Fruit fly (Drosophila melanogaster) whole organism, embryonic: Measurements from ENCODE around the gene stumps.
A peak's percentile ranks its signal among the peaks of the same experiment; 100 is the strongest.

Experiments used
- Asciz ChIP-seq: fragments of 200-800 bp; sonication (Bioruptor generic); optimal IDR thresholded peaks from 2 replicates; lab custom pipeline; 2017; ENCODE audit warnings: missing biosample characterization, mild to moderate bottlenecking, missing genetic modification characterization, missing genetic modification reagents
- B-H2 ChIP-seq: fragments of 200-800 bp; sonication (Bioruptor generic); optimal IDR thresholded peaks from 2 replicates; lab custom pipeline; 2018; ENCODE audit warnings: missing biosample characterization, mild to moderate bottlenecking, missing genetic modification characterization
- CG11093 ChIP-seq: fragments of 200-800 bp; sonication (Bioruptor generic); IDR thresholded peaks from 3 replicates; pipeline ENCODE4 v1.3.6; 2022; ENCODE audit warnings: missing biosample characterization, missing genetic modification characterization
- CG12769 ChIP-seq: fragments of 200-800 bp; sonication (Bioruptor generic); optimal IDR thresholded peaks from 2 replicates; lab custom pipeline; 2019; ENCODE audit warnings: missing biosample characterization, mild to moderate bottlenecking, missing genetic modification characterization, moderate library complexity
- CG14667 ChIP-seq: fragments of 200-800 bp; sonication (Bioruptor generic); IDR thresholded peaks from 2 replicates; pipeline ENCODE4 v1.3.6; 2022; ENCODE audit warnings: missing biosample characterization, missing genetic modification characterization
- CG14710 ChIP-seq: fragments of 200-800 bp; sonication (Bioruptor generic); optimal IDR thresholded peaks from 3 replicates; lab custom pipeline; 2019; ENCODE audit warnings: missing biosample characterization, mild to moderate bottlenecking, missing genetic modification characterization, moderate library complexity
- CG16779 ChIP-seq: fragments of 200-800 bp; sonication (Bioruptor generic); IDR thresholded peaks from 2 replicates; pipeline ENCODE4 v1.3.6; 2022; ENCODE audit warnings: missing biosample characterization, missing genetic modification characterization
- CG17361 ChIP-seq: fragments of 200-800 bp; sonication (Bioruptor generic); IDR thresholded peaks from 3 replicates; pipeline ENCODE4 v1.3.6; 2022; ENCODE audit warnings: missing biosample characterization, missing genetic modification characterization
- CG17829 ChIP-seq: fragments of 200-800 bp; optimal IDR thresholded peaks from 2 replicates; lab custom pipeline; 2019; ENCODE audit warnings: missing biosample characterization, mild to moderate bottlenecking, missing genetic modification characterization, moderate library complexity
- CG2120 ChIP-seq: fragments of 200-800 bp; sonication (Bioruptor generic); optimal IDR thresholded peaks from 3 replicates; lab custom pipeline; 2016; ENCODE audit warnings: missing biosample characterization, missing genetic modification characterization
- CG2875 ChIP-seq: fragments of 200-800 bp; sonication (Bioruptor generic); optimal IDR thresholded peaks from 2 replicates; lab custom pipeline; 2017; ENCODE audit warnings: missing biosample characterization, mild to moderate bottlenecking, missing genetic modification characterization, missing genetic modification reagents
- CG32767 ChIP-seq: fragments of 200-800 bp; sonication (Bioruptor generic); IDR thresholded peaks from 2 replicates; pipeline ENCODE4 v1.3.6; 2022; ENCODE audit warnings: missing biosample characterization, missing genetic modification characterization
- CG6765 ChIP-seq: fragments of 200-800 bp; sonication (Bioruptor generic); optimal IDR thresholded peaks from 3 replicates; lab custom pipeline; 2017; ENCODE audit warnings: missing biosample characterization, mild to moderate bottlenecking, missing genetic modification characterization
- CG7839 ChIP-seq: fragments of 200-800 bp; sonication (Bioruptor generic); optimal IDR thresholded peaks from 3 replicates; lab custom pipeline; 2018; ENCODE audit warnings: missing biosample characterization, mild to moderate bottlenecking, missing genetic modification characterization, moderate library complexity
- CrebB ChIP-seq: fragments of 200-800 bp; sonication (Bioruptor generic); optimal IDR thresholded peaks from 3 replicates; lab custom pipeline; 2018; ENCODE audit warnings: missing biosample characterization, mild to moderate bottlenecking, missing genetic modification characterization
- D ChIP-seq, 2 experiments: fragments of 200-800 bp in 1 of 2; fragments of >200 bp in 1 of 2; sonication (Bioruptor generic) in 1 of 2; optimal IDR thresholded peaks; 2 replicates in 1 of 2; 3 replicates in 1 of 2; lab custom pipeline; 2017; ENCODE audit warnings: mild to moderate bottlenecking in 1 of 2, missing biosample characterization in 1 of 2, missing genetic modification characterization in 1 of 2, missing genetic modification reagents in 1 of 2
- D19B ChIP-seq: fragments of 200-800 bp; sonication (Bioruptor generic); optimal IDR thresholded peaks from 2 replicates; lab custom pipeline; 2017; ENCODE audit warnings: missing biosample characterization, mild to moderate bottlenecking, missing genetic modification characterization
- Dll ChIP-seq: fragments of 200-800 bp; sonication (Bioruptor generic); IDR thresholded peaks from 4 replicates; pipeline ENCODE4 v1.3.6; 2022; ENCODE audit warnings: missing biosample characterization, missing genetic modification characterization; ENCODE audit not compliant: partially characterized antibody
- Eip74EF ChIP-seq, 2 experiments: fragments of 200-800 bp in 1 of 2; fragments of >200 bp in 1 of 2; sonication (Bioruptor generic) in 1 of 2; optimal IDR thresholded peaks; 2 replicates each; lab custom pipeline; 2017 to 2019; ENCODE audit warnings: missing biosample characterization in 2 of 2, missing genetic modification characterization in 2 of 2, mild to moderate bottlenecking in 1 of 2, moderate library complexity in 1 of 2
- Ets65A ChIP-seq: fragments of 200-800 bp; sonication (Bioruptor generic); peaks from one replicate; lab custom pipeline; 2016; ENCODE audit warnings: missing biosample characterization, missing genetic modification characterization
- HLH4C ChIP-seq: fragments of 200-800 bp; sonication (Bioruptor generic); IDR thresholded peaks from 3 replicates; pipeline ENCODE4 v1.3.6; 2022; ENCODE audit warnings: missing biosample characterization, missing genetic modification characterization; ENCODE audit not compliant: partially characterized antibody
- HLH54F ChIP-seq: fragments of 200-800 bp; sonication (Bioruptor generic); optimal IDR thresholded peaks from 3 replicates; lab custom pipeline; 2016; ENCODE audit warnings: missing biosample characterization, missing genetic modification characterization
- Hmr ChIP-seq: fragments of 200-800 bp; sonication (Bioruptor generic); optimal IDR thresholded peaks from 3 replicates; lab custom pipeline; 2017; ENCODE audit warnings: mild to moderate bottlenecking, missing biosample characterization, missing genetic modification reagents, missing genetic modification characterization
- Hr78 ChIP-seq, 2 experiments: fragments of 200-800 bp in 1 of 2; fragments of >200 bp in 1 of 2; sonication (Bioruptor generic) in 1 of 2; optimal IDR thresholded peaks; 2 replicates each; lab custom pipeline; 2017 to 2019; ENCODE audit warnings: missing biosample characterization in 2 of 2, missing genetic modification characterization in 2 of 2, mild to moderate bottlenecking in 1 of 2, moderate library complexity in 1 of 2
- MESR4 ChIP-seq: fragments of 200-800 bp; sonication (Bioruptor generic); optimal IDR thresholded peaks from 2 replicates; lab custom pipeline; 2018; ENCODE audit warnings: missing biosample characterization, mild to moderate bottlenecking, missing genetic modification characterization, moderate library complexity
- PHDP ChIP-seq: fragments of 200-800 bp; sonication (Bioruptor generic); optimal IDR thresholded peaks from 3 replicates; lab custom pipeline; 2018; ENCODE audit warnings: missing biosample characterization, mild to moderate bottlenecking, missing genetic modification characterization, moderate library complexity
- Rfx ChIP-seq: fragments of 200-800 bp; sonication (Bioruptor generic); IDR thresholded peaks from 2 replicates; pipeline ENCODE4 v1.3.6; 2022; ENCODE audit warnings: missing biosample characterization, missing genetic modification characterization
- Sox102F ChIP-seq: fragments of 200-800 bp; sonication (Bioruptor generic); optimal IDR thresholded peaks from 2 replicates; lab custom pipeline; 2018; ENCODE audit warnings: missing biosample characterization, mild to moderate bottlenecking, missing genetic modification characterization, moderate library complexity
- Xrp1 ChIP-seq: fragments of 200-800 bp; sonication (Bioruptor generic); IDR thresholded peaks from 2 replicates; pipeline ENCODE4 v1.3.6; 2022; ENCODE audit warnings: missing biosample characterization, missing genetic modification characterization
- abd-A ChIP-seq: fragments of 200-800 bp; sonication (Bioruptor generic); optimal IDR thresholded peaks from 3 replicates; lab custom pipeline; 2019; ENCODE audit warnings: missing biosample characterization, mild to moderate bottlenecking, missing genetic modification characterization, moderate library complexity
- aop ChIP-seq: fragments of 200-800 bp; sonication (Bioruptor generic); IDR thresholded peaks from 2 replicates; pipeline ENCODE4 v1.3.6; 2022; ENCODE audit warnings: missing biosample characterization, missing genetic modification characterization
- ato ChIP-seq: fragments of 200-800 bp; sonication (Bioruptor generic); IDR thresholded peaks from 2 replicates; pipeline ENCODE4 v1.3.6; 2022; ENCODE audit warnings: missing biosample characterization, missing genetic modification characterization; ENCODE audit not compliant: partially characterized antibody
- bsh ChIP-seq, 2 experiments: fragments of 200-800 bp; sonication (Bioruptor generic); optimal IDR thresholded peaks; 2 replicates each; lab custom pipeline; 2017 to 2018; ENCODE audit warnings: mild to moderate bottlenecking in 2 of 2, missing biosample characterization in 2 of 2, missing genetic modification characterization in 2 of 2, moderate library complexity in 1 of 2
- esg ChIP-seq: fragments of 200-800 bp; sonication (Bioruptor generic); conservative IDR thresholded peaks from 2 replicates; pipeline ENCODE4 v1.3.6; 2022; ENCODE audit warnings: missing biosample characterization, missing genetic modification characterization
- fd96Cb ChIP-seq: fragments of 200-800 bp; sonication (Bioruptor generic); optimal IDR thresholded peaks from 2 replicates; lab custom pipeline; 2018; ENCODE audit warnings: missing biosample characterization, mild to moderate bottlenecking, missing genetic modification characterization, moderate library complexity
- lab ChIP-seq: fragments of 200-800 bp; sonication (Bioruptor generic); optimal IDR thresholded peaks from 3 replicates; lab custom pipeline; 2017; ENCODE audit warnings: missing biosample characterization, missing genetic modification characterization, mild to moderate bottlenecking, moderate library complexity, missing genetic modification reagents
- lilli ChIP-seq: fragments of 200-800 bp; sonication (Bioruptor generic); optimal IDR thresholded peaks from 3 replicates; lab custom pipeline; 2016; ENCODE audit warnings: missing biosample characterization, missing genetic modification characterization
- onecut ChIP-seq: fragments of 200-800 bp; sonication (Bioruptor generic); IDR thresholded peaks from 2 replicates; pipeline ENCODE4 v1.3.6; 2022; ENCODE audit warnings: missing biosample characterization, missing genetic modification characterization
- pho ChIP-seq: fragments of 200-800 bp; sonication (Bioruptor generic); optimal IDR thresholded peaks from 2 replicates; lab custom pipeline; 2016; ENCODE audit warnings: missing biosample characterization, missing genetic modification characterization
- rib ChIP-seq: fragments of 200-800 bp; sonication (Bioruptor generic); IDR thresholded peaks from 2 replicates; pipeline ENCODE4 v1.3.6; 2022; ENCODE audit warnings: missing biosample characterization, missing genetic modification characterization
- sim ChIP-seq: fragments of 200-800 bp; sonication (Bioruptor generic); IDR thresholded peaks from 2 replicates; pipeline ENCODE4 v1.3.6; 2022; ENCODE audit warnings: missing biosample characterization, missing genetic modification characterization
- slbo ChIP-seq: fragments of 200-800 bp; sonication (Bioruptor generic); IDR thresholded peaks from 2 replicates; pipeline ENCODE4 v1.3.6; 2022; ENCODE audit warnings: missing biosample characterization, missing genetic modification characterization
- sob ChIP-seq: fragments of 200-800 bp; sonication (Bioruptor generic); IDR thresholded peaks from 2 replicates; pipeline ENCODE4 v1.3.6; 2022; ENCODE audit warnings: missing biosample characterization, missing genetic modification characterization
- ssp ChIP-seq: fragments of 200-800 bp; sonication (Bioruptor generic); IDR thresholded peaks from 2 replicates; pipeline ENCODE4 v1.3.6; 2022; ENCODE audit warnings: missing biosample characterization, missing genetic modification characterization
- unc-4 ChIP-seq: fragments of 200-800 bp; sonication (Bioruptor generic); IDR thresholded peaks from 2 replicates; pipeline ENCODE4 v1.3.6; 2022; ENCODE audit warnings: missing biosample characterization, missing genetic modification characterization; ENCODE audit not compliant: partially characterized antibody
- unpg ChIP-seq: fragments of 200-800 bp; sonication (Bioruptor generic); optimal IDR thresholded peaks from 3 replicates; lab custom pipeline; 2018; ENCODE audit warnings: missing biosample characterization, mild to moderate bottlenecking, missing genetic modification characterization, moderate library complexity
- zen ChIP-seq: fragments of 200-800 bp; sonication (Bioruptor generic); optimal IDR thresholded peaks from 3 replicates; lab custom pipeline; 2018; ENCODE audit warnings: missing biosample characterization, mild to moderate bottlenecking, missing genetic modification characterization, moderate library complexity

Gene stumps

dm6 chr3R:14569411-14570107, 7.5 kb upstream of the stumps start, which contains the start of gene Cys (continued):
- TF ChIP-seq CrebB (tag; lab: Kevin White, UChicago) (peak; percentile 36), unc-4 (GFP tag; lab: Robert Waterston, UW) (no peak), ssp (GFP tag; lab: Robert Waterston, UW) (no peak), lilli (GFP tag; lab: Kevin White, UChicago) (peak; percentile 35), CG16779 (GFP tag; lab: Robert Waterston, UW) (peak; percentile 36; the same call in 1 of the 2 replicates), CG17361 (GFP tag; lab: Robert Waterston, UW) (peak; percentile 38; the same call in 2 of the 3 replicates), CG14667 (GFP tag; lab: Robert Waterston, UW) (no peak), MESR4 (peak; percentile 26), sim (GFP tag; lab: Robert Waterston, UW) (0 out of 2 replicates have a peak, but pooled peaks have one; percentile 22), fd96Cb (no peak), slbo (peak; percentile 49), esg (GFP tag; lab: Robert Waterston, UW) (no peak), Hmr (GFP tag; lab: Kevin White, UChicago) (peak; percentile 30), ato (GFP tag; lab: Robert Waterston, UW) (no peak), HLH54F (GFP tag; lab: Kevin White, UChicago) (peak; percentile 35), abd-A (tag; lab: Kevin White, UChicago) (peak; percentile 31), unpg (peak; percentile 19), PHDP (tag; lab: Kevin White, UChicago) (peak; percentile 56), Hr78 (GFP tag; optimal IDR thresholded peaks at IDR 0.05; lab: Kevin White, UChicago) (peak in 1 of 2 experiments; percentile 74), Dll (GFP tag; lab: Robert Waterston, UW) (no peak), Eip74EF (GFP tag; optimal IDR thresholded peaks at IDR 0.05; lab: Kevin White, UChicago) (peak in 1 of 2 experiments; percentile 15), CG14710 (tag; lab: Kevin White, UChicago) (no peak), Xrp1 (GFP tag; lab: Robert Waterston, UW) (0 out of 2 replicates have a peak, but pooled peaks have one; percentile 27), zen (peak; percentile 54), lab (GFP tag; lab: Kevin White, UChicago) (peak; percentile 1), onecut (GFP tag; lab: Robert Waterston, UW) (peak; percentile 62), CG7839 (tag; lab: Kevin White, UChicago) (peak; percentile 39), Asciz (GFP tag; lab: Kevin White, UChicago) (peak; percentile 19), B-H2 (GFP tag; lab: Kevin White, UChicago) (peak; percentile 30), Rfx (GFP tag; lab: Robert Waterston, UW) (peak; percentile 39; the same call in 1 of the 2 replicates), CG12769 (tag; lab: Kevin White, UChicago) (peak; percentile 89), CG32767 (GFP tag; lab: Robert Waterston, UW) (0 out of 2 replicates have a peak, but pooled peaks have one; percentile 15), HLH4C (GFP tag; lab: Robert Waterston, UW) (0 out of 3 replicates have a peak, but pooled peaks have one; percentile 12), CG2875 (GFP tag; lab: Kevin White, UChicago) (peak; percentile 10), bsh (GFP tag; optimal IDR thresholded peaks at IDR 0.05; lab: Kevin White, UChicago) (peak in 1 of 2 experiments; percentile 52), Ets65A (GFP tag; lab: Kevin White, UChicago) (peak; percentile 18), rib (0 out of 2 replicates have a peak, but pooled peaks have one; percentile 31), CG6765 (peak; percentile 30), D19B (peak; percentile 27), D (optimal IDR thresholded peaks at IDR 0.05; lab: Kevin White, UChicago) (no peak), D (GFP tag; optimal IDR thresholded peaks at IDR 0.05; lab: Kevin White, UChicago) (no peak), sob (GFP tag; lab: Robert Waterston, UW) (peak; percentile 39; the same call in 1 of the 2 replicates), Sox102F (GFP tag; lab: Kevin White, UChicago) (peak; percentile 38), CG2120 (GFP tag; lab: Kevin White, UChicago) (peak; percentile 44), pho (peak; percentile 16), CG11093 (GFP tag; lab: Robert Waterston, UW) (no peak), CG17829 (peak; percentile 1), aop (GFP tag; lab: Robert Waterston, UW) (no peak)
